Worm (Caenorhabditis elegans): ENCODE data around the gene cest-30.

The cest-30 gene

DNA sequence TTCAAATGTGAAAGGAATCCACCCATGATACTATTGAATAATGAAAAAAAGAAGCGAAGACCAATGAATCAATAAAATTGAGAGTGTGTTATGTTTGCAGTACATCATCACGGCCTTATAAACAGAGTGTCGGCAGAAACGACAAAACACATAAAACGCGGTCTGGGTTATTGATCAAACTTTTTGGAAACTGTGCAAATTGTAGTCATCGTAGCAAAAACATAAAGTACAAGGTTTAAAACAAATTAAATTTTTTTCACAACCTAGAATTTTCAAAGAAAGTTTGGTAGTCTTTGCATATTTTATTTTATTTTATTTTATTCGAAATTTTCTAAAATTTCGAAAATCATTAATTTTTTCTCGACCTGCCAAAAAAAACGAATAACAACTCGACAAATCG is 19.9 kb downstream of the cest-30 start, which contains the start of gene cest-35.1:
TSS of gene cest-35.1 (minus strand) at position 101 of the 400 bp plus-strand sequence.
- TF ChIP-seq ceh-82 (tag; optimal IDR thresholded peaks at IDR 0.05), result no peak
- no peak for TF ChIP-seq ceh-16 (tag; optimal IDR thresholded peaks at IDR 0.05)
- TF ChIP-seq eor-1 (tag; optimal IDR thresholded peaks at IDR 0.05), result no peak

ce11 chrV:5239903-5240302 is 23.0 kb downstream of the cest-30 start, which contains the start of gene B0238.15:
Gene B0238.15 (plus strand): TSS chrV:5240203.
- TF ChIP-seq ceh-9 (tag; optimal IDR thresholded peaks at IDR 0.05) (no peak), lsy-12 (tag; optimal IDR thresholded peaks at IDR 0.05) (no peak), eor-1 (tag; optimal IDR thresholded peaks at IDR 0.05) (no peak), hmg-11 (tag; optimal IDR thresholded peaks at IDR 0.05) (no peak), zag-1 (tag; optimal IDR thresholded peaks at IDR 0.05) (no peak), ceh-82 (tag; optimal IDR thresholded peaks at IDR 0.05) (no peak), elt-1 (tag; optimal IDR thresholded peaks at IDR 0.05) (no peak), ztf-4 (tag; optimal IDR thresholded peaks at IDR 0.05) (no peak), nhr-11 (tag; optimal IDR thresholded peaks at IDR 0.05) (no peak), elt-3 (tag; optimal IDR thresholded peaks at IDR 0.05) (no peak), ceh-28 (tag; optimal IDR thresholded peaks at IDR 0.05) (no peak), R02D3.7 (tag; optimal IDR thresholded peaks at IDR 0.05) (no peak), ztf-11 (tag; optimal IDR thresholded peaks at IDR 0.05) (no peak), nhr-67 (tag; optimal IDR thresholded peaks at IDR 0.05) (no peak), nhr-76 (tag; optimal IDR thresholded peaks at IDR 0.05) (no peak), skn-1 (tag; optimal IDR thresholded peaks at IDR 0.05) (no peak), ceh-16 (tag; optimal IDR thresholded peaks at IDR 0.05) (no peak)

DNA sequence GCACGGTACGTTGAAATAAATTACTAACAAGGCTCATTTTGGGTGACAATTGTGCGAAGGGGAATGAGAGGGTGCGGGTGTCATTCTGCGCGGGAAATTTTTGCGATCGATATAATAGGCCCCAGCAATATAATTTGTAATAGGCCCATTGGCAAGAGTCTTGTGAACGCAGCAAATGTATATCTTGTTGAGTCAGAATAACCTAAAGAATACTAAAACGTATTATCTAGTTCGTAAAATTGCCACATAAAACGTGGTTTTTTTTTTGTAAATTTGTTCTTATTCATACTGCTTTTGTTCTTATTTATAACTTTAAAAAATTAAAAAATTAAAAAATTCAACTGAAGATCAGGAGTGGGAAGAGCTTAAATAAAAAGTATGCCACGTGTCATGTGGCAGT is 23.5 kb downstream of the cest-30 start, which contains the start of gene C52A10.3:
TSS of gene C52A10.3 (minus strand) at position 101 of the 400 bp plus-strand sequence.
- TF ChIP-seq mml-1 (tag; optimal IDR thresholded peaks at IDR 0.05), result no peak

- TF ChIP-seq nhr-77 (tag; optimal IDR thresholded peaks at IDR 0.05) (no peak), ZK546.5 (tag; optimal IDR thresholded peaks at IDR 0.05) (no peak), nhr-25 (tag; optimal IDR thresholded peaks at IDR 0.05) (no peak), unc-39 (tag; optimal IDR thresholded peaks at IDR 0.05) (no peak), ztf-11 (tag; optimal IDR thresholded peaks at IDR 0.05) (no peak), jun-1 (tag; optimal IDR thresholded peaks at IDR 0.05) (no peak), elt-1 (tag; optimal IDR thresholded peaks at IDR 0.05) (no peak), mml-1 (tag; optimal IDR thresholded peaks at IDR 0.05) (no peak), nfya-1 (tag; optimal IDR thresholded peaks at IDR 0.05; ENCODE audit: insufficient read depth) (no peak), ceh-82 (tag; optimal IDR thresholded peaks at IDR 0.05) (no peak), daf-12 (tag; optimal IDR thresholded peaks at IDR 0.05) (no peak), ztf-4 (tag; optimal IDR thresholded peaks at IDR 0.05) (no peak), egl-27 (tag; optimal IDR thresholded peaks at IDR 0.05) (no peak), pqm-1 (tag; optimal IDR thresholded peaks at IDR 0.05) (no peak), unc-62 (GFP tag; optimal IDR thresholded peaks at IDR 0.05) (no peak), elt-2 (tag; optimal IDR thresholded peaks at IDR 0.05) (no peak), nhr-28 (tag; optimal IDR thresholded peaks at IDR 0.05) (no peak)
Measured at ce11 chrV:5237116-5237515, 25.8 kb downstream of the cest-30 start, which contains the start of gene cest-35.2. Gene cest-35.2 (minus strand): TSS chrV:5237216.

- TF ChIP-seq snpc-4 (tag; optimal IDR thresholded peaks at IDR 0.05) (no peak), pha-4 (tag; optimal IDR thresholded peaks at IDR 0.05) (peak; percentile 12), nfya-1 (tag; optimal IDR thresholded peaks at IDR 0.05; ENCODE audit: insufficient read depth) (no peak)
Measured at ce11 chrV:5233777-5234176, 29.1 kb downstream of the cest-30 start, which contains the start of gene cest-32. Gene cest-32 (minus strand): TSS chrV:5233891.

DNA sequence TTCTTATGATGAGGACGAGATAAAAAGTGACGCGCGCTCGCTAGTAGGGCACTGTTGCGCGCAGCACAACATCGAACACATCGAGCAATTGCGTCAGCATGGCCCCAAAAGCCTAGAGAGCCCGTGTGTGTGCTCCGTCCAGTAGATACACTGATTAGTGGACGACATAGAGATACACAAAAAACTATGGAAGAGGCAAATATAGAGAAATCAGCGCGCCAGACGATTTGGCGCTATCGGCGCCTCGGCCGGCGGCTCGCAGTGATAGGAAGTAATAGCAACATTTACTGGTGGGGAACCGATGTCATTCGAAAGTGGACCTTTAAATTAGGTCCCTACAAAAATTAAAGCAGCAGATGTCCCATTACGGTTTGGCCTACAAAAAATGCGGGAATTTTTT is 34.4 kb downstream of the cest-30 start:
- TF ChIP-seq eor-1 (tag; optimal IDR thresholded peaks at IDR 0.05) (no peak), pha-4 (tag; optimal IDR thresholded peaks at IDR 0.05) (peak; percentile 59)

All from whole organism, L3 larva.